Fruit fly (Drosophila melanogaster) whole organism, embryonic: ENCODE measurements around the gene CG4733.

Experiments used
- Atf-2 ChIP-seq: fragments of 200-800 bp; sonication (Bioruptor generic); optimal IDR thresholded peaks from 2 replicates; lab custom pipeline; 2016; ENCODE audit warnings: missing biosample characterization, missing genetic modification characterization
- C15 ChIP-seq: fragments of 200-800 bp; sonication (Bioruptor generic); IDR thresholded peaks from 3 replicates; pipeline ENCODE4 v1.3.6; 2022; ENCODE audit warnings: missing biosample characterization, missing genetic modification characterization
- CG10147 ChIP-seq: fragments of 200-800 bp; sonication (Bioruptor generic); optimal IDR thresholded peaks from 2 replicates; lab custom pipeline; 2019; ENCODE audit warnings: missing biosample characterization, mild to moderate bottlenecking, missing genetic modification characterization, moderate library complexity
- CG11093 ChIP-seq: fragments of 200-800 bp; sonication (Bioruptor generic); IDR thresholded peaks from 3 replicates; pipeline ENCODE4 v1.3.6; 2022; ENCODE audit warnings: missing biosample characterization, missing genetic modification characterization
- CG11247 ChIP-seq: fragments of 200-800 bp; sonication (Bioruptor generic); IDR thresholded peaks from 2 replicates; pipeline ENCODE4 v1.3.6; 2022; ENCODE audit warnings: missing biosample characterization, missing genetic modification characterization
- CG11398 ChIP-seq: fragments of 200-800 bp; sonication (Bioruptor generic); optimal IDR thresholded peaks from 2 replicates; lab custom pipeline; 2016; ENCODE audit warnings: missing biosample characterization, missing genetic modification characterization
- CG11723 ChIP-seq: fragments of 200-800 bp; sonication (Bioruptor generic); optimal IDR thresholded peaks from 2 replicates; lab custom pipeline; 2017; ENCODE audit warnings: missing biosample characterization, mild to moderate bottlenecking, missing genetic modification characterization
- CG12071 ChIP-seq: fragments of 200-800 bp; sonication (Bioruptor generic); optimal IDR thresholded peaks from 3 replicates; lab custom pipeline; 2018; ENCODE audit warnings: missing biosample characterization, mild to moderate bottlenecking, missing genetic modification characterization
- CG12769 ChIP-seq: fragments of 200-800 bp; sonication (Bioruptor generic); optimal IDR thresholded peaks from 2 replicates; lab custom pipeline; 2019; ENCODE audit warnings: missing biosample characterization, mild to moderate bottlenecking, missing genetic modification characterization, moderate library complexity
- CG13424 ChIP-seq: fragments of 200-800 bp; sonication (Bioruptor generic); optimal IDR thresholded peaks from 2 replicates; lab custom pipeline; 2019; ENCODE audit warnings: missing biosample characterization, mild to moderate bottlenecking, missing genetic modification characterization, moderate library complexity
- CG13894 ChIP-seq: fragments of 200-800 bp; sonication (Bioruptor generic); optimal IDR thresholded peaks from 3 replicates; lab custom pipeline; 2018; ENCODE audit warnings: missing biosample characterization, mild to moderate bottlenecking, missing genetic modification characterization, moderate library complexity
- CG18476 ChIP-seq: fragments of 200-800 bp; sonication (Bioruptor generic); optimal IDR thresholded peaks from 2 replicates; lab custom pipeline; 2016; ENCODE audit warnings: missing biosample characterization, mild to moderate bottlenecking, missing genetic modification characterization
- CG18619 ChIP-seq: fragments of 200-800 bp; sonication (Bioruptor generic); optimal IDR thresholded peaks from 3 replicates; lab custom pipeline; 2017; ENCODE audit warnings: missing biosample characterization, mild to moderate bottlenecking, missing genetic modification characterization
- CG32767 ChIP-seq: fragments of 200-800 bp; sonication (Bioruptor generic); IDR thresholded peaks from 2 replicates; pipeline ENCODE4 v1.3.6; 2022; ENCODE audit warnings: missing biosample characterization, missing genetic modification characterization
- CG3407 ChIP-seq: fragments of 200-800 bp; sonication (Bioruptor generic); optimal IDR thresholded peaks from 2 replicates; lab custom pipeline; 2018; ENCODE audit warnings: missing biosample characterization, mild to moderate bottlenecking, missing genetic modification characterization
- CG43689 ChIP-seq: fragments of 200-800 bp; sonication (Bioruptor generic); IDR thresholded peaks from 2 replicates; pipeline ENCODE4 v1.3.6; 2022; ENCODE audit warnings: missing biosample characterization, missing genetic modification characterization
- CG4404 ChIP-seq: fragments of 200-800 bp; sonication (Bioruptor generic); IDR thresholded peaks from 2 replicates; pipeline ENCODE4 v1.3.6; 2022; ENCODE audit warnings: missing biosample characterization, missing genetic modification characterization
- CG4820 ChIP-seq: fragments of 200-800 bp; sonication (Bioruptor generic); optimal IDR thresholded peaks from 3 replicates; lab custom pipeline; 2016; ENCODE audit warnings: missing biosample characterization, missing genetic modification characterization
- CG5953 ChIP-seq: fragments of 200-800 bp; sonication (Bioruptor generic); IDR thresholded peaks from 2 replicates; pipeline ENCODE4 v1.3.6; 2022; ENCODE audit warnings: missing biosample characterization, missing genetic modification characterization
- CG7987 ChIP-seq: fragments of 200-800 bp; sonication (Bioruptor generic); optimal IDR thresholded peaks from 2 replicates; lab custom pipeline; 2018; ENCODE audit warnings: missing biosample characterization, mild to moderate bottlenecking, missing genetic modification characterization, moderate library complexity
- CG8765 ChIP-seq: fragments of 200-800 bp; sonication (Bioruptor generic); IDR thresholded peaks from 2 replicates; pipeline ENCODE4 v1.3.6; 2022; ENCODE audit warnings: missing biosample characterization, missing genetic modification characterization
- Dbx ChIP-seq: fragments of 200-800 bp; sonication (Bioruptor generic); IDR thresholded peaks from 3 replicates; pipeline ENCODE4 v1.3.6; 2022; ENCODE audit warnings: missing biosample characterization, missing genetic modification characterization
- Dek ChIP-seq: fragments of 200-800 bp; sonication (Bioruptor generic); optimal IDR thresholded peaks from 3 replicates; lab custom pipeline; 2019; ENCODE audit warnings: missing biosample characterization, mild to moderate bottlenecking, missing genetic modification characterization, moderate library complexity
- Dip2 ChIP-seq: fragments of 200-800 bp; sonication (Bioruptor generic); IDR thresholded peaks from 2 replicates; pipeline ENCODE4 v1.3.6; 2022; ENCODE audit warnings: missing biosample characterization, missing genetic modification characterization
- H2.0 ChIP-seq: fragments of 200-800 bp; sonication (Bioruptor generic); IDR thresholded peaks from 2 replicates; pipeline ENCODE4 v1.3.6; 2022; ENCODE audit warnings: missing biosample characterization, missing genetic modification characterization
- HmgD ChIP-seq: fragments of 200-800 bp; sonication (Bioruptor generic); optimal IDR thresholded peaks from 3 replicates; lab custom pipeline; 2016; ENCODE audit warnings: missing biosample characterization, missing genetic modification characterization
- Hmr ChIP-seq: fragments of 200-800 bp; sonication (Bioruptor generic); optimal IDR thresholded peaks from 3 replicates; lab custom pipeline; 2017; ENCODE audit warnings: mild to moderate bottlenecking, missing biosample characterization, missing genetic modification reagents, missing genetic modification characterization
- Mad ChIP-seq: fragments of 200-800 bp; sonication (Bioruptor generic); optimal IDR thresholded peaks from 2 replicates; lab custom pipeline; 2016; ENCODE audit warnings: missing biosample characterization, missing genetic modification characterization
- NK7.1 ChIP-seq: fragments of 200-800 bp; sonication (Bioruptor generic); optimal IDR thresholded peaks from 3 replicates; lab custom pipeline; 2016; ENCODE audit warnings: missing biosample characterization, missing genetic modification characterization
- Taf1 ChIP-seq: fragments of 200-800 bp; sonication (Bioruptor generic); IDR thresholded peaks from 2 replicates; pipeline ENCODE4 v1.3.6; 2022; ENCODE audit warnings: missing biosample characterization, missing genetic modification characterization
- Vsx1 ChIP-seq: fragments of 200-800 bp; sonication (Bioruptor generic); optimal IDR thresholded peaks from 2 replicates; lab custom pipeline; 2017; ENCODE audit warnings: missing biosample characterization, mild to moderate bottlenecking, missing genetic modification characterization, missing genetic modification reagents
- Xbp1 ChIP-seq: fragments of 200-800 bp; sonication (Bioruptor generic); optimal IDR thresholded peaks from 3 replicates; lab custom pipeline; 2016; ENCODE audit warnings: missing biosample characterization, mild to moderate bottlenecking, missing genetic modification characterization
- ac ChIP-seq: fragments of 200-800 bp; sonication (Bioruptor generic); optimal IDR thresholded peaks from 3 replicates; lab custom pipeline; 2017; ENCODE audit warnings: missing biosample characterization, mild to moderate bottlenecking, missing genetic modification characterization
- amos ChIP-seq: fragments of 200-800 bp; sonication (Bioruptor generic); IDR thresholded peaks from 2 replicates; pipeline ENCODE4 v1.3.6; 2022; ENCODE audit warnings: missing biosample characterization, missing genetic modification characterization; ENCODE audit not compliant: partially characterized antibody
- az2 ChIP-seq: fragments of 200-800 bp; sonication (Bioruptor generic); optimal IDR thresholded peaks from 3 replicates; lab custom pipeline; 2016; ENCODE audit warnings: missing biosample characterization, missing genetic modification characterization
- cas ChIP-seq: fragments of 200-800 bp; sonication (Bioruptor generic); IDR thresholded peaks from 2 replicates; pipeline ENCODE4 v1.3.6; 2022; ENCODE audit warnings: missing biosample characterization, missing genetic modification characterization
- ci ChIP-seq: fragments of 200-800 bp; sonication (Bioruptor generic); IDR thresholded peaks from 3 replicates; pipeline ENCODE4 v1.3.6; 2022; ENCODE audit warnings: missing biosample characterization, missing genetic modification characterization
- grn ChIP-seq: fragments of 200-800 bp; sonication (Bioruptor generic); optimal IDR thresholded peaks from 3 replicates; lab custom pipeline; 2017; ENCODE audit warnings: missing biosample characterization, missing genetic modification characterization
- gsb-n ChIP-seq: fragments of 200-800 bp; sonication (Bioruptor generic); optimal IDR thresholded peaks from 3 replicates; lab custom pipeline; 2018; ENCODE audit warnings: missing biosample characterization, mild to moderate bottlenecking, missing genetic modification characterization
- ind ChIP-seq: fragments of 200-800 bp; sonication (Bioruptor generic); optimal IDR thresholded peaks from 3 replicates; lab custom pipeline; 2016; ENCODE audit warnings: missing biosample characterization, missing genetic modification characterization
- lab ChIP-seq: fragments of 200-800 bp; sonication (Bioruptor generic); optimal IDR thresholded peaks from 3 replicates; lab custom pipeline; 2017; ENCODE audit warnings: missing biosample characterization, missing genetic modification characterization, mild to moderate bottlenecking, moderate library complexity, missing genetic modification reagents
- pum ChIP-seq: fragments of 200-800 bp; sonication (Bioruptor generic); optimal IDR thresholded peaks from 2 replicates; lab custom pipeline; 2016; ENCODE audit warnings: missing biosample characterization, missing genetic modification characterization
- pzg ChIP-seq: fragments of 200-800 bp; sonication (Bioruptor generic); optimal IDR thresholded peaks from 3 replicates; lab custom pipeline; 2018; ENCODE audit warnings: missing biosample characterization, mild to moderate bottlenecking, missing genetic modification characterization, moderate library complexity
- ranshi ChIP-seq: fragments of 200-800 bp; sonication (Bioruptor generic); IDR thresholded peaks from 2 replicates; pipeline ENCODE4 v1.3.6; 2022; ENCODE audit warnings: missing biosample characterization, missing genetic modification characterization
- row ChIP-seq: fragments of 200-800 bp; sonication (Bioruptor generic); IDR thresholded peaks from 3 replicates; pipeline ENCODE4 v1.3.6; 2022; ENCODE audit warnings: missing biosample characterization, missing genetic modification characterization
- shn ChIP-seq: fragments of 200-800 bp; sonication (Bioruptor generic); optimal IDR thresholded peaks from 3 replicates; lab custom pipeline; 2016; ENCODE audit warnings: missing biosample characterization, missing genetic modification characterization
- sisA ChIP-seq: fragments of 200-800 bp; sonication (Bioruptor generic); IDR thresholded peaks from 2 replicates; pipeline ENCODE4 v1.3.6; 2022; ENCODE audit warnings: missing biosample characterization, missing genetic modification characterization
- vvl ChIP-seq: fragments of 200-800 bp; sonication (Bioruptor generic); IDR thresholded peaks from 2 replicates; pipeline ENCODE4 v1.3.6; 2022; ENCODE audit warnings: missing biosample characterization, missing genetic modification characterization
- wor ChIP-seq: fragments of 200-800 bp; sonication (Bioruptor generic); IDR thresholded peaks from 2 replicates; pipeline ENCODE4 v1.3.6; 2022; ENCODE audit warnings: missing biosample characterization, missing genetic modification characterization
- zen2 ChIP-seq: fragments of 200-800 bp; sonication (Bioruptor generic); IDR thresholded peaks from 3 replicates; pipeline ENCODE4 v1.3.6; 2022; ENCODE audit warnings: missing biosample characterization, missing genetic modification characterization; ENCODE audit not compliant: partially characterized antibody

Gene CG4733

dm6 chr3R:19860996-19861719 is 29.3 kb upstream of the CG4733 start, which contains the start of the genes Ire1 and Mrm2 (continued):
- TF ChIP-seq Mad (GFP tag; lab: Kevin White, UChicago): peak; percentile 76
- TF ChIP-seq wor (GFP tag; lab: Robert Waterston, UW): peak; percentile 61
- peak; percentile 80 for TF ChIP-seq az2
- TF ChIP-seq CG8765 (GFP tag; lab: Robert Waterston, UW): peak; percentile 76
- no peak for TF ChIP-seq CG43689 (GFP tag; lab: Robert Waterston, UW)
- TF ChIP-seq CG13424 (tag; lab: Kevin White, UChicago): peak; percentile 82
- TF ChIP-seq CG18476 (GFP tag; lab: Kevin White, UChicago): peak; percentile 62
- peak; percentile 47 for TF ChIP-seq CG11723 (GFP tag; lab: Kevin White, UChicago)
- peak; percentile 90 for TF ChIP-seq Xbp1 (GFP tag; lab: Kevin White, UChicago)
- TF ChIP-seq ranshi (GFP tag; lab: Robert Waterston, UW): peak; percentile 77; the same call in 1 of the 2 replicates
- peak; percentile 83 for TF ChIP-seq Dbx (GFP tag; lab: Robert Waterston, UW)
- no peak for TF ChIP-seq ci (GFP tag; lab: Robert Waterston, UW)
- TF ChIP-seq pzg (GFP tag; lab: Kevin White, UChicago): peak; percentile 95
- TF ChIP-seq lab: peak; percentile 75
- no peak for TF ChIP-seq C15
- TF ChIP-seq grn (GFP tag; lab: Kevin White, UChicago): peak; percentile 53
- TF ChIP-seq CG3407 (GFP tag; lab: Kevin White, UChicago): peak; percentile 67
- peak; percentile 36; the same call in 1 of the 2 replicates for TF ChIP-seq CG32767 (GFP tag; lab: Robert Waterston, UW)
- TF ChIP-seq NK7.1 (GFP tag; lab: Kevin White, UChicago): peak; percentile 62
- peak; percentile 77 for TF ChIP-seq CG11247 (GFP tag; lab: Robert Waterston, UW)
- TF ChIP-seq ac (GFP tag; lab: Kevin White, UChicago): peak; percentile 26
- TF ChIP-seq shn (GFP tag; lab: Kevin White, UChicago): peak; percentile 95
- peak; percentile 80 for TF ChIP-seq H2.0 (GFP tag; lab: Robert Waterston, UW)
- no peak for TF ChIP-seq CG7987
- peak; percentile 59 for TF ChIP-seq amos (GFP tag; lab: Robert Waterston, UW)
- TF ChIP-seq CG11093 (GFP tag; lab: Robert Waterston, UW): peak; percentile 77; the same call in 2 of the 3 replicates
- TF ChIP-seq HmgD (GFP tag; lab: Kevin White, UChicago): peak; percentile 95
- peak; percentile 69 for TF ChIP-seq CG11398
- TF ChIP-seq row (GFP tag; lab: Robert Waterston, UW): peak; percentile 96
- peak; percentile 43; the same call in 1 of the 2 replicates for TF ChIP-seq Taf1 (GFP tag; lab: Robert Waterston, UW)
- TF ChIP-seq CG5953 (GFP tag; lab: Robert Waterston, UW): no peak
- TF ChIP-seq gsb-n (tag; lab: Kevin White, UChicago): peak; percentile 78
- TF ChIP-seq pum: peak; percentile 91
- peak; percentile 69 for TF ChIP-seq CG13894
- peak; percentile 80 for TF ChIP-seq Dek (tag; lab: Kevin White, UChicago)
- peak; percentile 84 for TF ChIP-seq CG4404 (GFP tag; lab: Robert Waterston, UW)
- peak; percentile 89 for TF ChIP-seq vvl (GFP tag; lab: Robert Waterston, UW)
- no peak for TF ChIP-seq Vsx1 (GFP tag; lab: Kevin White, UChicago)
- peak; percentile 84 for TF ChIP-seq Atf-2 (GFP tag; lab: Kevin White, UChicago)
- no peak for TF ChIP-seq Dip2 (GFP tag; lab: Robert Waterston, UW)
- peak; percentile 64 for TF ChIP-seq CG18619 (GFP tag; lab: Kevin White, UChicago)
- TF ChIP-seq ind (GFP tag; lab: Kevin White, UChicago): peak; percentile 83
- TF ChIP-seq CG4820: peak; percentile 83
- TF ChIP-seq sisA (GFP tag; lab: Robert Waterston, UW): peak; percentile 85
- TF ChIP-seq CG12769: peak; percentile 85
- no peak for TF ChIP-seq CG12071
- peak; percentile 77 for TF ChIP-seq Hmr (GFP tag; lab: Kevin White, UChicago)
- peak; percentile 24; the same call in 1 of the 2 replicates for TF ChIP-seq cas (GFP tag; lab: Robert Waterston, UW)
- TF ChIP-seq zen2 (GFP tag; lab: Robert Waterston, UW): no peak
- peak; percentile 38 for TF ChIP-seq CG10147 (GFP tag; lab: Kevin White, UChicago)
